Fruit fly (Drosophila melanogaster) whole organism, adult: ENCODE data around the gene Uev1A.
A peak's percentile ranks its signal among the peaks of the same experiment; 100 is the strongest.

Source experiments
- CG11617 ChIP-seq: fragments of 200-800 bp; sonication (Bioruptor generic); optimal IDR thresholded peaks from 2 replicates; lab custom pipeline; 2017; ENCODE audit warnings: mild to moderate bottlenecking, missing biosample characterization, missing genetic modification reagents, missing genetic modification characterization
- CG12768 ChIP-seq: fragments of 200-800 bp; sonication (Bioruptor generic); optimal IDR thresholded peaks from 2 replicates; lab custom pipeline; 2017; ENCODE audit warnings: missing biosample characterization, missing genetic modification characterization, mild to moderate bottlenecking, moderate library complexity, missing genetic modification reagents
- CG14711 ChIP-seq: fragments of 200-800 bp; sonication (Bioruptor generic); optimal IDR thresholded peaks from 2 replicates; lab custom pipeline; 2018; ENCODE audit warnings: missing biosample characterization, mild to moderate bottlenecking, missing genetic modification characterization, moderate library complexity
- CG1620 ChIP-seq: fragments of 200-800 bp; sonication (Bioruptor generic); optimal IDR thresholded peaks from 2 replicates; lab custom pipeline; 2016; ENCODE audit warnings: missing biosample characterization, missing genetic modification characterization
- CG33017 ChIP-seq: fragments of 200-800 bp; sonication (Bioruptor generic); optimal IDR thresholded peaks from 2 replicates; lab custom pipeline; 2018; ENCODE audit warnings: missing biosample characterization, mild to moderate bottlenecking, missing genetic modification characterization, moderate library complexity
- CG5204 ChIP-seq: fragments of 200-800 bp; sonication (Bioruptor generic); optimal IDR thresholded peaks from 2 replicates; lab custom pipeline; 2016; ENCODE audit warnings: missing biosample characterization, missing genetic modification characterization
- CG7045 ChIP-seq: fragments of 200-800 bp; sonication (Bioruptor generic); optimal IDR thresholded peaks from 2 replicates; lab custom pipeline; 2017; ENCODE audit warnings: missing biosample characterization, mild to moderate bottlenecking, missing genetic modification characterization
- CG7101 ChIP-seq: fragments of 200-800 bp; sonication (Bioruptor generic); optimal IDR thresholded peaks from 2 replicates; lab custom pipeline; 2018; ENCODE audit warnings: missing biosample characterization, mild to moderate bottlenecking, missing genetic modification characterization, moderate library complexity
- Clk ChIP-seq: fragments of 200-800 bp; sonication (Bioruptor generic); optimal IDR thresholded peaks from 2 replicates; lab custom pipeline; 2017; ENCODE audit warnings: missing biosample characterization, missing genetic modification characterization
- Crg-1 ChIP-seq: fragments of 200-800 bp; sonication (Bioruptor generic); optimal IDR thresholded peaks from 2 replicates; lab custom pipeline; 2016; ENCODE audit warnings: missing biosample characterization, missing genetic modification characterization
- Hr96 ChIP-seq: fragments of 200-800 bp; sonication (Bioruptor generic); optimal IDR thresholded peaks from 2 replicates; lab custom pipeline; 2016; ENCODE audit warnings: missing biosample characterization, missing genetic modification characterization
- Mnt ChIP-seq: fragments of 200-800 bp; sonication (Bioruptor generic); optimal IDR thresholded peaks from 2 replicates; lab custom pipeline; 2016; ENCODE audit warnings: missing biosample characterization, mild to moderate bottlenecking, missing genetic modification characterization
- bab1 ChIP-seq: fragments of 200-800 bp; sonication (Bioruptor generic); optimal IDR thresholded peaks from 3 replicates; lab custom pipeline; 2019; ENCODE audit warnings: missing biosample characterization, mild to moderate bottlenecking, missing genetic modification characterization, moderate library complexity
- cic ChIP-seq: fragments of 200-800 bp; sonication (Bioruptor generic); optimal IDR thresholded peaks from 2 replicates; lab custom pipeline; 2017; ENCODE audit warnings: missing biosample characterization, mild to moderate bottlenecking, missing genetic modification characterization, moderate library complexity
- cnc ChIP-seq, 2 experiments: fragments of >200 bp; optimal IDR thresholded peaks; 2 replicates each; lab custom pipeline; 2017
- kay ChIP-seq: fragments of 200-800 bp; sonication (Bioruptor generic); peaks from one replicate; lab custom pipeline; 2016; ENCODE audit warnings: missing biosample characterization, missing genetic modification characterization, borderline replicate concordance
- ovo ChIP-seq: fragments of 200-800 bp; sonication (Bioruptor generic); optimal IDR thresholded peaks from 2 replicates; lab custom pipeline; 2016; ENCODE audit warnings: missing biosample characterization, missing genetic modification characterization
- pad ChIP-seq: fragments of 200-800 bp; sonication (Bioruptor generic); optimal IDR thresholded peaks from 3 replicates; lab custom pipeline; 2017; ENCODE audit warnings: missing biosample characterization, missing genetic modification characterization, mild to moderate bottlenecking, moderate library complexity, missing genetic modification reagents
- tj ChIP-seq: fragments of 200-800 bp; sonication (Bioruptor generic); optimal IDR thresholded peaks from 3 replicates; lab custom pipeline; 2017; ENCODE audit warnings: missing biosample characterization, mild to moderate bottlenecking, missing genetic modification characterization, moderate library complexity
- toe ChIP-seq: fragments of 200-800 bp; sonication (Bioruptor generic); optimal IDR thresholded peaks from 2 replicates; lab custom pipeline; 2016; ENCODE audit warnings: missing biosample characterization, missing genetic modification characterization

Gene Uev1A

dm6 chr3L:5365880-5366507 is at the start of gene Uev1A, which contains the start of gene Membrin:
Uev1A (minus strand) TSS chr3L:5366225.
Membrin (plus strand) TSS chr3L:5366455.
- TF ChIP-seq CG12768 (GFP tag; lab: Kevin White, UChicago) (peak; percentile 66), Hr96 (GFP tag; lab: Kevin White, UChicago) (no peak), CG5204 (no peak), CG7101 (tag; lab: Kevin White, UChicago) (no peak), CG14711 (tag; lab: Kevin White, UChicago) (peak; percentile 84), pad (GFP tag; lab: Kevin White, UChicago) (peak; percentile 9)

DNA sequence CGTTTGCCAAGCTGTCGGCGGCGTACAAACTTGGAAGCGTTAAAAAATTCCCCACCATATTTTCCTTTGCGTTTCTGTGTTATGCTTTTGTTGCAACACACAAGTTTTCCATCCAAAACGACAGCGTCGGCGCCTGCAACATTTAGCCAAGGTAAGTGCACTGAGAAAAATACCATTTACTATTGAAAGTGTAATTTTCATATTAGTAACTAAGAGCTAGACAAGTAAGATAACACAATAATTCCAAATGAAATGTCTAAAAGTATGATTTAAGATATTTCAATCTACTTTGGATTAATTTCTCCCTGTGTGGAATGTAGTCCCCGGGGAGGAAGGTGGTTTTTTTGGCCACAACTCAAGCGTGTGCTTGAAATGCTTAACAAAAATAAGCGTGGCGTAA is 19.7 kb upstream of the Uev1A start:
- no peak for TF ChIP-seq Clk (GFP tag; lab: Kevin White, UChicago)
- no peak for TF ChIP-seq Crg-1 (GFP tag; lab: Kevin White, UChicago)
- no peak for TF ChIP-seq Mnt
- TF ChIP-seq cnc (optimal IDR thresholded peaks at IDR 0.05; lab: Kevin White, UChicago), result no peak
- no peak for TF ChIP-seq CG33017 (tag; lab: Kevin White, UChicago)
- TF ChIP-seq toe (GFP tag; lab: Kevin White, UChicago), result no peak
- no peak for TF ChIP-seq CG5204
- no peak for TF ChIP-seq CG14711 (tag; lab: Kevin White, UChicago)
- no peak for TF ChIP-seq ovo
- no peak for TF ChIP-seq CG7045
- TF ChIP-seq CG11617 (GFP tag; lab: Kevin White, UChicago), result no peak
- TF ChIP-seq CG1620 (GFP tag; lab: Kevin White, UChicago), result no peak
- no peak for TF ChIP-seq tj (GFP tag; lab: Kevin White, UChicago)
- TF ChIP-seq cic (GFP tag; lab: Kevin White, UChicago), result no peak
- TF ChIP-seq Hr96 (GFP tag; lab: Kevin White, UChicago), result no peak
- TF ChIP-seq pad (GFP tag; lab: Kevin White, UChicago), result no peak
- no peak for TF ChIP-seq kay (GFP tag; lab: Kevin White, UChicago)
- TF ChIP-seq bab1 (GFP tag; lab: Kevin White, UChicago), result no peak
- TF ChIP-seq CG12768 (GFP tag; lab: Kevin White, UChicago), result no peak
- no peak for TF ChIP-seq CG7101 (tag; lab: Kevin White, UChicago)

DNA sequence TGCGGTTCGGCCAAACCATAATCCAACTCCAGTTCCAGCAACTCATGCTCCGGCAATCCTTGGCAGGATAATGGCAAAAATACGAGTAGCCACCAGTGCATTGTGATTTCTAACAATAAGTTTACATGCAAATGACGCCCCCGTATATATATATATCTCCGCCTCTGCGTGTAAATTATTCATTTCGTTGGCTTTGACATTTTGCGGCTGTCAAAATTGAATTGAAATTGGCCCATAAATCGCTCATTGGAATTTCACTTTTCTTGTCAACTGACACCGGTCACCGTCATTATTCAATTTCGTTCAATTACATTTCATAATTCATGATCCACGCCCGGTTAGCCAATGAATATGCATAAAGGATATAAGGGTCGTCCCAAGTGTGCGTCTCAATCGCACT is 16.7 kb upstream of the Uev1A start, which contains the start of gene Ir64a:
Ir64a (minus strand) TSS at position 101 of the 400 bp plus-strand sequence.
- TF ChIP-seq CG11617 (GFP tag; lab: Kevin White, UChicago) (no peak), CG14711 (tag; lab: Kevin White, UChicago) (no peak)

- no peak for TF ChIP-seq cic (GFP tag; lab: Kevin White, UChicago)
- TF ChIP-seq CG5204, result no peak
Observed at dm6 chr3L:5372052-5372451, 6.0 kb upstream of the Uev1A start.

DNA sequence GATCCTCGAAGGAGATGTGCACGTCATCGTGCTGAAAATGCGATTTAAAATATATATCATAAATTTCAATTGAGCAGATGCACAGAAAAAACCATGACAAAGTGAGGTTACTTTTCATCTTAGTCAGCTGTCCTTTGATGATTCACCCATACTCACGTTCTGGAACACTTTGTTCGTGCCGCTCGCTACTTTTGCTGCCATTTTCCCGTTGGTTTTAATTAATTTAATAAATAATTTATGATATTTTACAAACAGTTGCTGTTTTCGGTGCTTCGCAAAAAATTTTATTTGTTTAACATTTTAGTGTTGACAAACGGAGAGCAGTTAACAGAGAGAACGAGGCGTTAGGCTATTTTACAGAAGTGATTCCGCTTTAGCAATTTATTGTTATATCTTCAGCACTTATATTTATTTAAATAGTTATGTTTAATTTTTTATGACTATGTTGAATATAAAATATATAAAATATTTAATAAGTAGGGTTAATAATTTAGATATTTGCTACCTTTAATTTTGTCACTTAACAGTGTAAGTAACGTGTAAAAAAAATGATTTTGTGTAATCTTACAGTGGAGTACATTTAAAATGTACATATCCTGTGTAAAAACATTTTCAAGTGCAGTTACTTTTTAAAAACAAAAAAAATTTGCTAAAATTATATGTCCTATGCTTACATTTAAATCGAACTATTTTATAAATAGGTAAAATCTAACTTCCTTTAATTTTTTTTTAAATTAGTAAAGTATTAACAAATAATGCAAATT is 1.9 kb upstream of the Uev1A start, which contains the start of gene Pfdn4:
Pfdn4 (minus strand) TSS at position 265 of the 764 bp plus-strand sequence.
- peak; percentile 14 for TF ChIP-seq CG14711 (tag; lab: Kevin White, UChicago)
- TF ChIP-seq bab1 (GFP tag; lab: Kevin White, UChicago), result no peak
- peak; percentile 1 for TF ChIP-seq kay (GFP tag; lab: Kevin White, UChicago)

DNA sequence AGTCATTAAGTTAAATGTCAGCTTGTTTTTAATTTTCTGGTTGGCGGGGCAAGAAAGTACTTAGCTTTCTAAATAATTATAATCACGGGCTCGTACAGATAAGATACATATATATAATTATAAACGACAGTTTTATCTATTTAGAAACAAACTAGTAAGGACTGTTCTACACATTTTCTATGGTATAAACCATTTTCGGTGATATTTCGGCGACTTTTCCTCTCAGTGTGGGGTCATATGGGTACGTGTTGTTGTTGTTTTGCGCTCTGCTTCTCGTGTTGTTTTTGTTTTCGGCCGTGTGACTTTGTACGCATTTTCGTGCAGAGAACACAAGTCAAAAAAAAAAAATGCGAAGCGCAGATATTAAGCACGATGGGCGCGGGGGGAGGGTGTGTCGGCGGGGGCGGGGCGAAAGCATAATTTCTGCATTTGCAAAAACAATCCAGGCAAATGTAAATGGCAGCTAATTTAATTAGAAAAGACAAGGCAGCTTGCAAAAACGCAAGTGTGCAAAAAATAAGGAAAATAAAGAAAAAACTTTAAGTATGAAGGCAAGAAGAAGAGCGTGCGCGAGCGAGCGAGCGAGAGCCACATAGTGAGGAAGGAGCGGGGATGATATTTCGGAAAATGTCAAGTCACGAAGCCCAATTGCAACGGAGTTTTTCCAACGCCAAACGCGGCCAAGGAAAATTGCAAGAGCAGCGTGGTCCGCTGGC is 703 bp downstream of the Uev1A start:
- TF ChIP-seq CG11617 (GFP tag; lab: Kevin White, UChicago) (peak; percentile 9), tj (GFP tag; lab: Kevin White, UChicago) (peak; percentile 87), cnc (optimal IDR thresholded peaks at IDR 0.05; lab: Kevin White, UChicago) (peak; percentile 63 to 90), toe (GFP tag; lab: Kevin White, UChicago) (no peak), Clk (GFP tag; lab: Kevin White, UChicago) (no peak), Crg-1 (GFP tag; lab: Kevin White, UChicago) (no peak), Hr96 (GFP tag; lab: Kevin White, UChicago) (no peak)
